Worm (Caenorhabditis elegans) whole organism, young adult: ENCODE measurements around the gene mua-3.
A peak's percentile ranks its signal among the peaks of the same experiment; 100 is the strongest.

ENCODE experiments used
- B0261.1 ChIP-seq: sonication (generic microtip); optimal IDR thresholded peaks from 2 replicates; lab custom pipeline; 2016; ENCODE audit warnings: mild to moderate bottlenecking, missing genetic modification characterization, moderate library complexity, missing compliant biosample characterization
- B0336.3 ChIP-seq: fragments of 200-800 bp; sonication (Bioruptor generic); IDR thresholded peaks from 2 replicates; pipeline ENCODE4 v1.3.6; 2022; ENCODE audit warnings: missing genetic modification characterization, missing compliant biosample characterization
- F49E8.2 ChIP-seq: sonication (generic microtip); optimal IDR thresholded peaks from 3 replicates; lab custom pipeline; 2017; ENCODE audit warnings: missing genetic modification characterization, mild to moderate bottlenecking, missing compliant biosample characterization, antibody characterized with exemption, moderate library complexity; ENCODE audit not compliant: insufficient read depth
- F55B11.4 ChIP-seq: sonication (generic microtip); optimal IDR thresholded peaks from 2 replicates; lab custom pipeline; 2016; ENCODE audit warnings: missing compliant biosample characterization, missing genetic modification characterization, borderline replicate concordance; ENCODE audit not compliant: insufficient read depth
- Y53G8AR.9 ChIP-seq: fragments of 200-800 bp; sonication (Bioruptor generic); conservative IDR thresholded peaks from 2 replicates; pipeline ENCODE4 v1.3.6; 2022; ENCODE audit warnings: missing genetic modification reagents, missing genetic modification characterization, missing compliant biosample characterization
- Y79H2A.3 ChIP-seq: fragments of 200-800 bp; sonication (Bioruptor generic); conservative IDR thresholded peaks from 2 replicates; pipeline ENCODE4 v1.3.6; 2022; ENCODE audit warnings: missing genetic modification reagents, missing genetic modification characterization, missing compliant biosample characterization
- Y95B8A.8 ChIP-seq: fragments of 200-800 bp; sonication (Bioruptor generic); IDR thresholded peaks from 2 replicates; pipeline ENCODE4 v1.3.6; 2022; ENCODE audit warnings: missing genetic modification reagents, missing genetic modification characterization, missing compliant biosample characterization
- ama-1 ChIP-seq, 3 experiments: fragments of 150-350 bp in 1 of 3; sonication (generic microtip) in 2 of 3; optimal IDR thresholded peaks; 2 replicates each; lab custom pipeline; 2014 to 2018; ENCODE audit warnings: missing biosample characterization in 2 of 3, missing genetic modification characterization in 2 of 3, missing genetic modification reagents in 2 of 3
- aptf-3 ChIP-seq: fragments of 200-800 bp; sonication (Bioruptor generic); IDR thresholded peaks from 2 replicates; pipeline ENCODE4 v1.3.6; 2022; ENCODE audit warnings: missing genetic modification characterization, missing compliant biosample characterization
- atf-7 ChIP-seq: sonication (generic microtip); optimal IDR thresholded peaks from 2 replicates; lab custom pipeline; 2017; ENCODE audit warnings: mild to moderate bottlenecking, missing genetic modification characterization, missing compliant biosample characterization
- attf-5 ChIP-seq: fragments of 200-800 bp; sonication (Bioruptor generic); optimal IDR thresholded peaks from 2 replicates; lab custom pipeline; 2018; ENCODE audit warnings: mild to moderate bottlenecking, missing genetic modification characterization, missing compliant biosample characterization
- bed-1 ChIP-seq: fragments of 200-800 bp; sonication (Bioruptor generic); IDR thresholded peaks from 2 replicates; pipeline ENCODE4 v1.3.6; 2022; ENCODE audit warnings: missing genetic modification reagents, missing genetic modification characterization, missing compliant biosample characterization
- cebp-1 ChIP-seq, 2 experiments: fragments of 200-800 bp in 1 of 2; sonication (Bioruptor generic) in 1 of 2; sonication (generic microtip) in 1 of 2; IDR thresholded peaks in 1 of 2; optimal IDR thresholded peaks in 1 of 2; 2 replicates each; pipeline versions ENCODE4 v1.3.6 to Lab custom; 2017 to 2022; ENCODE audit warnings: missing compliant biosample characterization in 2 of 2, missing genetic modification characterization in 2 of 2, mild to moderate bottlenecking in 1 of 2, missing genetic modification reagents in 1 of 2, moderate library complexity in 1 of 2
- ceh-100 ChIP-seq: fragments of 200-800 bp; sonication (Bioruptor generic); IDR thresholded peaks from 2 replicates; pipeline ENCODE4 v1.3.6; 2022; ENCODE audit warnings: missing genetic modification reagents, missing genetic modification characterization, missing compliant biosample characterization
- ceh-40 ChIP-seq: fragments of 200-800 bp; sonication (Bioruptor generic); IDR thresholded peaks from 2 replicates; pipeline ENCODE4 v1.3.6; 2022; ENCODE audit warnings: missing genetic modification characterization, missing compliant biosample characterization
- ceh-58 ChIP-seq: fragments of 200-800 bp; sonication (Bioruptor generic); IDR thresholded peaks from 2 replicates; pipeline ENCODE4 v1.3.6; 2022; ENCODE audit warnings: missing genetic modification characterization, missing compliant biosample characterization
- ceh-79 ChIP-seq: sonication (generic microtip); optimal IDR thresholded peaks from 2 replicates; lab custom pipeline; 2017; ENCODE audit warnings: mild to moderate bottlenecking, missing genetic modification characterization, missing compliant biosample characterization
- dpl-1 ChIP-seq: fragments of 150-350 bp; optimal IDR thresholded peaks from 2 replicates; lab custom pipeline; 2014; ENCODE audit warnings: missing biosample characterization, missing genetic modification reagents, missing genetic modification characterization
- egl-18 ChIP-seq: fragments of 200-800 bp; sonication (Bioruptor generic); IDR thresholded peaks from 2 replicates; pipeline ENCODE4 v1.3.6; 2022; ENCODE audit warnings: missing genetic modification reagents, missing genetic modification characterization, missing compliant biosample characterization
- ets-4 ChIP-seq: fragments of 200-800 bp; sonication (Bioruptor generic); optimal IDR thresholded peaks from 2 replicates; lab custom pipeline; 2018; ENCODE audit warnings: mild to moderate bottlenecking, missing genetic modification characterization, missing compliant biosample characterization
- fkh-3 ChIP-seq: sonication (generic microtip); optimal IDR thresholded peaks from 2 replicates; lab custom pipeline; 2016; ENCODE audit warnings: mild to moderate bottlenecking, missing genetic modification characterization, missing compliant biosample characterization
- let-526 ChIP-seq: fragments of 200-800 bp; sonication (Bioruptor generic); IDR thresholded peaks from 2 replicates; pipeline ENCODE4 v1.3.6; 2022; ENCODE audit warnings: missing genetic modification reagents, missing genetic modification characterization, missing compliant biosample characterization
- let-607 ChIP-seq, 2 experiments: fragments of 200-800 bp in 1 of 2; sonication (Bioruptor generic) in 1 of 2; sonication (generic microtip) in 1 of 2; optimal IDR thresholded peaks; 2 replicates each; lab custom pipeline; 2016 to 2018; ENCODE audit warnings: mild to moderate bottlenecking in 2 of 2, missing compliant biosample characterization in 2 of 2, missing genetic modification characterization in 2 of 2, moderate library complexity in 2 of 2, missing genotype in 1 of 2
- lin-54 ChIP-seq: fragments of 200-800 bp; sonication (Bioruptor generic); optimal IDR thresholded peaks from 2 replicates; lab custom pipeline; 2018; ENCODE audit warnings: mild to moderate bottlenecking, missing genetic modification characterization, missing compliant biosample characterization
- lir-1 ChIP-seq: fragments of 200-800 bp; sonication (Bioruptor generic); conservative IDR thresholded peaks from 2 replicates; pipeline ENCODE4 v1.3.6; 2022; ENCODE audit warnings: missing genetic modification reagents, missing genetic modification characterization, missing compliant biosample characterization
- lsl-1 ChIP-seq: fragments of 200-800 bp; sonication (Bioruptor generic); optimal IDR thresholded peaks from 2 replicates; lab custom pipeline; 2018; ENCODE audit warnings: mild to moderate bottlenecking, missing genetic modification characterization, moderate library complexity, missing compliant biosample characterization
- madf-10 ChIP-seq: sonication (generic microtip); optimal IDR thresholded peaks from 2 replicates; lab custom pipeline; 2016; ENCODE audit warnings: mild to moderate bottlenecking, missing genetic modification characterization, missing compliant biosample characterization
- madf-6 ChIP-seq: fragments of 200-800 bp; sonication (Bioruptor generic); IDR thresholded peaks from 2 replicates; pipeline ENCODE4 v1.3.6; 2022; ENCODE audit warnings: missing genetic modification reagents, missing genetic modification characterization, missing compliant biosample characterization
- mes-4 ChIP-seq: sonication (generic microtip); optimal IDR thresholded peaks from 2 replicates; lab custom pipeline; 2016; ENCODE audit warnings: missing genotype, missing genetic modification characterization, missing compliant biosample characterization
- nhr-90 ChIP-seq: sonication (generic microtip); optimal IDR thresholded peaks from 2 replicates; lab custom pipeline; 2016; ENCODE audit warnings: missing genotype, mild to moderate bottlenecking, missing genetic modification characterization, missing compliant biosample characterization
- rec-8 ChIP-seq, 2 experiments: sonication (generic microtip); optimal IDR thresholded peaks; 2 replicates each; lab custom pipeline; 2016; ENCODE audit warnings: mild to moderate bottlenecking in 2 of 2, missing genetic modification characterization in 2 of 2, missing genetic modification reagents in 2 of 2, missing genotype in 2 of 2, missing biosample characterization in 1 of 2, missing compliant biosample characterization in 1 of 2, moderate library complexity in 1 of 2
- repo-1 ChIP-seq: sonication (generic microtip); optimal IDR thresholded peaks from 2 replicates; lab custom pipeline; 2017; ENCODE audit warnings: mild to moderate bottlenecking, missing genetic modification characterization, missing compliant biosample characterization
- sdz-38 ChIP-seq: sonication (generic microtip); optimal IDR thresholded peaks from 2 replicates; lab custom pipeline; 2016; ENCODE audit warnings: missing genotype, missing genetic modification characterization, missing compliant biosample characterization
- sea-2 ChIP-seq: fragments of 200-800 bp; sonication (Bioruptor generic); IDR thresholded peaks from 2 replicates; pipeline ENCODE4 v1.3.6; 2022; ENCODE audit warnings: missing genetic modification characterization, missing compliant biosample characterization
- snpc-1.1 ChIP-seq: sonication (generic microtip); optimal IDR thresholded peaks from 2 replicates; lab custom pipeline; 2017; ENCODE audit warnings: missing genetic modification characterization, mild to moderate bottlenecking, missing compliant biosample characterization, antibody characterized with exemption, moderate library complexity, missing genotype, missing genetic modification reagents; ENCODE audit not compliant: insufficient read depth
- snpc-1.3 ChIP-seq: sonication (generic microtip); optimal IDR thresholded peaks from 2 replicates; lab custom pipeline; 2017; ENCODE audit warnings: missing genetic modification characterization, mild to moderate bottlenecking, missing compliant biosample characterization, antibody characterized with exemption, moderate library complexity, missing genotype, missing genetic modification reagents; ENCODE audit not compliant: insufficient read depth
- snpc-3.4 ChIP-seq: sonication (generic microtip); optimal IDR thresholded peaks from 2 replicates; lab custom pipeline; 2017; ENCODE audit warnings: missing genetic modification characterization, mild to moderate bottlenecking, missing compliant biosample characterization, antibody characterized with exemption, moderate library complexity, missing genotype, missing genetic modification reagents
- snpc-4 ChIP-seq, 5 experiments: fragments of 150-350 bp in 1 of 5; sonication (generic microtip) in 4 of 5; optimal IDR thresholded peaks; 2 replicates each; lab custom pipeline; 2014 to 2018; ENCODE audit warnings: missing genetic modification characterization in 5 of 5, missing biosample characterization in 3 of 5, antibody characterized with exemption in 2 of 5, mild to moderate bottlenecking in 2 of 5, missing compliant biosample characterization in 2 of 5, missing genotype in 2 of 5, moderate library complexity in 2 of 5, missing genetic modification reagents in 1 of 5
- sptf-2 ChIP-seq: fragments of 200-800 bp; sonication (Bioruptor generic); optimal IDR thresholded peaks from 2 replicates; lab custom pipeline; 2018; ENCODE audit warnings: mild to moderate bottlenecking, missing genetic modification characterization, missing compliant biosample characterization
- tlf-1 ChIP-seq: fragments of 200-800 bp; sonication (Bioruptor generic); optimal IDR thresholded peaks from 2 replicates; lab custom pipeline; 2018; ENCODE audit warnings: mild to moderate bottlenecking, missing genetic modification characterization, missing compliant biosample characterization
- xnd-1 ChIP-seq: sonication (generic microtip); optimal IDR thresholded peaks from 2 replicates; lab custom pipeline; 2016; ENCODE audit warnings: missing genotype, missing genetic modification reagents, missing genetic modification characterization, missing compliant biosample characterization
- zfh-2 ChIP-seq: fragments of 200-800 bp; sonication (Bioruptor generic); conservative IDR thresholded peaks from 2 replicates; pipeline ENCODE4 v1.3.6; 2022; ENCODE audit warnings: missing genetic modification reagents, missing genetic modification characterization, missing compliant biosample characterization
- ztf-18 ChIP-seq: sonication (generic microtip); optimal IDR thresholded peaks from 2 replicates; lab custom pipeline; 2016; ENCODE audit warnings: missing genotype, mild to moderate bottlenecking, missing genetic modification characterization, missing compliant biosample characterization
- ztf-22 ChIP-seq: fragments of 200-800 bp; sonication (Bioruptor generic); optimal IDR thresholded peaks from 2 replicates; lab custom pipeline; 2018; ENCODE audit warnings: mild to moderate bottlenecking, missing genetic modification characterization, moderate library complexity, missing compliant biosample characterization
- ztf-25 ChIP-seq: fragments of 200-800 bp; sonication (Bioruptor generic); IDR thresholded peaks from 2 replicates; pipeline ENCODE4 v1.3.6; 2022; ENCODE audit warnings: missing genetic modification reagents, missing genetic modification characterization, missing compliant biosample characterization
- ztf-28 ChIP-seq: fragments of 200-800 bp; sonication (Bioruptor generic); IDR thresholded peaks from 2 replicates; pipeline ENCODE4 v1.3.6; 2022; ENCODE audit warnings: missing genetic modification reagents, missing genetic modification characterization, missing compliant biosample characterization

mua-3 gene

DNA sequence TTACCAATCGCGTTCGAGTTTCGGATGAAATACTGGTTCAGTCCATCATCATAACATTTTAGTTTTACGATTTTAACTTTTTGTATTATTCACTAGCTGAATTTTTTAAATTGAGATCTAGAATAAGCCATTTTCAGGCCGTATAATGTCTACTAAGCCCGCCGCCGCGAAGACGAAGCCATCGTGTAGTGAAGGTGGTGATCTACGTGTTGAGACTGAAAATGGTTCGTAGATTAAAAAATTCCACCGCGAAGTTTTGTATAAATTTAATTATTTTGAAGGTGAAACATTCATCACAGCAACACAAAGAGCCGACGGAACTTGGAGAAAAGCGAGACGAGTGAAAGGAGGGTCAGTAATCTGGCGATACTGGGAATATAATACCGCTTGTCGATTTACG is 49.2 kb downstream of the mua-3 start, which contains the start of gene T20G5.9 (continued):
- no peak for TF ChIP-seq Y79H2A.3 (GFP tag; lab: Robert Waterston, UW)
- no peak for TF ChIP-seq zfh-2 (GFP tag; lab: Robert Waterston, UW)
- no peak for TF ChIP-seq madf-10 (tag; lab: Kevin White, UChicago)
- no peak for TF ChIP-seq lsl-1
- no peak for TF ChIP-seq ceh-58 (GFP tag; lab: Robert Waterston, UW)
- no peak for TF ChIP-seq snpc-1.1 (tag; lab: Kevin White, UChicago)
- peak; percentile 41 for TF ChIP-seq xnd-1 (tag; lab: Kevin White, UChicago)
- TF ChIP-seq dpl-1 = no peak
- TF ChIP-seq ztf-28 (GFP tag; lab: Robert Waterston, UW) = no peak
- TF ChIP-seq attf-5 (GFP tag; lab: Kevin White, UChicago) = no peak
- TF ChIP-seq lir-1 = no peak
- no peak for TF ChIP-seq ztf-22
- TF ChIP-seq F49E8.2 = no peak
- peak; percentile 9 for TF ChIP-seq lin-54 (GFP tag; lab: Kevin White, UChicago)
- TF ChIP-seq repo-1 = no peak
- no peak for TF ChIP-seq ceh-40
- TF ChIP-seq let-526 (GFP tag; lab: Robert Waterston, UW) = no peak
- no peak for TF ChIP-seq snpc-1.3
- no peak for TF ChIP-seq nhr-90 (tag; lab: Kevin White, UChicago)
- peak; percentile 87 for TF ChIP-seq madf-6
- TF ChIP-seq B0261.1 = no peak
- TF ChIP-seq let-607 (tag; optimal IDR thresholded peaks at IDR 0.05; lab: Kevin White, UChicago) = no peak
- peak; percentile 31 for TF ChIP-seq ama-1 (optimal IDR thresholded peaks at IDR 0.05; lab: Kevin White, UChicago)
- peak in 1 of 2 experiments; percentile 19 for TF ChIP-seq ama-1 (GFP tag; optimal IDR thresholded peaks at IDR 0.05; lab: Kevin White, UChicago)
- TF ChIP-seq Y53G8AR.9 (GFP tag; lab: Robert Waterston, UW) = 0 out of 2 replicates have a peak, but pooled peaks have one; percentile 6
- no peak for TF ChIP-seq ets-4 (GFP tag; lab: Kevin White, UChicago)
- no peak for TF ChIP-seq Y95B8A.8
- TF ChIP-seq cebp-1 (GFP tag; IDR thresholded peaks at IDR 0.05; lab: Robert Waterston, UW) = no peak
- TF ChIP-seq cebp-1 (tag; optimal IDR thresholded peaks at IDR 0.05; lab: Kevin White, UChicago) = no peak
- no peak for TF ChIP-seq fkh-3
- TF ChIP-seq ceh-100 (GFP tag; lab: Robert Waterston, UW) = no peak
- TF ChIP-seq tlf-1 = no peak
- no peak for TF ChIP-seq sea-2
- TF ChIP-seq F55B11.4 = no peak
- TF ChIP-seq sdz-38 (tag; lab: Kevin White, UChicago) = no peak
- no peak for TF ChIP-seq snpc-4 (GFP tag; optimal IDR thresholded peaks at IDR 0.05; lab: Kevin White, UChicago)
- TF ChIP-seq snpc-4 (tag; optimal IDR thresholded peaks at IDR 0.05; lab: Kevin White, UChicago) = no peak
- no peak for TF ChIP-seq egl-18 (GFP tag; lab: Robert Waterston, UW)
- no peak for TF ChIP-seq bed-1 (GFP tag; lab: Robert Waterston, UW)
- no peak for TF ChIP-seq atf-7 (tag; lab: Kevin White, UChicago)
- TF ChIP-seq aptf-3 (GFP tag; lab: Robert Waterston, UW) = no peak
- TF ChIP-seq ztf-25 = no peak
- no peak for TF ChIP-seq ceh-79 (tag; lab: Kevin White, UChicago)
- TF ChIP-seq snpc-3.4 (tag; lab: Kevin White, UChicago) = peak; percentile 15
- TF ChIP-seq rec-8 (tag; optimal IDR thresholded peaks at IDR 0.05; lab: Kevin White, UChicago) = no peak
- TF ChIP-seq mes-4 (tag; lab: Kevin White, UChicago) = no peak
- 0 out of 2 replicates have a peak, but pooled peaks have one; percentile 11 for TF ChIP-seq B0336.3 (GFP tag; lab: Robert Waterston, UW)
- no peak for TF ChIP-seq ztf-18 (tag; lab: Kevin White, UChicago)
- no peak for TF ChIP-seq sptf-2
